Worm (Caenorhabditis elegans): ENCODE results near the gene nlp-76.

DNA sequence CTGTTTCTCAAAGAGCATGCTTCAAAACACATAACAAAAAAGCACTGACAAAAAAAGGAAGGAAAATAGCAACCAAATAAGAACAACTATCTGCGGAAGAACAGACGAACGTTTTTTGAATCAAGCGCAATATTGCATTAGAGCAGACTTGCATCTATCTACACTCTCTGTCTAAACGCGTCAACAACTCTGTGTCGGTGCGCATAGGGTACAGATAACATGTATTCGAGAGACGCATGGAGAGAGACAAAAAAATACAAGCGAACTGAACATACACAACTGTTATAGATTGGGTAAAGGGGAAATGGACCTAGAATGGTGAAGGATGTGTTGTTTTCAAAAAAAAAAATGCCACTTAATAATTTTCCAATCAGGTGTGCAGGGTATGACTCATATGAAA is 28.7 kb downstream of the nlp-76 start:
- no peak for TF ChIP-seq tlf-1 (GFP tag; optimal IDR thresholded peaks at IDR 0.05)
- TF ChIP-seq nhr-27 (tag; optimal IDR thresholded peaks at IDR 0.05), result no peak

Measured in whole organism, young adult.